Fruit fly (Drosophila melanogaster): ENCODE results near the gene mdy.

Gene mdy

dm6 chr2L:16790671-16791270 lies 25.7 kb upstream of the mdy start, which contains the start of gene Cyt-b5-r:
TSS of gene Cyt-b5-r (minus strand) at chr2L:16790721.
- TF ChIP-seq CG4282 (GFP tag; optimal IDR thresholded peaks at IDR 0.05) (no peak), phol (tag; optimal IDR thresholded peaks at IDR 0.05) (no peak), disco-r (GFP tag; optimal IDR thresholded peaks at IDR 0.05) (no peak), CG14860 (GFP tag; IDR thresholded peaks at IDR 0.05; ENCODE audit: partially characterized antibody) (no peak), emc (GFP tag; optimal IDR thresholded peaks at IDR 0.05) (no peak), ftz-f1 (GFP tag; optimal IDR thresholded peaks at IDR 0.05) (no peak), sob (GFP tag; IDR thresholded peaks at IDR 0.05) (no peak), HmgZ (tag; optimal IDR thresholded peaks at IDR 0.05) (peak; percentile 33), sqz (GFP tag; optimal IDR thresholded peaks at IDR 0.05) (no peak), Tbp (GFP tag; optimal IDR thresholded peaks at IDR 0.05) (no peak), chif (GFP tag; optimal IDR thresholded peaks at IDR 0.05) (no peak), CG12299 (tag; optimal IDR thresholded peaks at IDR 0.05) (no peak), MESR4 (GFP tag; optimal IDR thresholded peaks at IDR 0.05) (no peak), NFAT (GFP tag; IDR thresholded peaks at IDR 0.05) (no peak), Trl (optimal IDR thresholded peaks at IDR 0.05) (no peak), Trl (GFP tag; optimal IDR thresholded peaks at IDR 0.05) (no peak), tna (GFP tag; IDR thresholded peaks at IDR 0.05; ENCODE audit: partially characterized antibody) (no peak), HLH4C (GFP tag; IDR thresholded peaks at IDR 0.05; ENCODE audit: partially characterized antibody) (no peak), bcd (GFP tag; optimal IDR thresholded peaks at IDR 0.05) (no peak), CG9876 (GFP tag; optimal IDR thresholded peaks at IDR 0.05) (no peak), CG11456 (GFP tag; IDR thresholded peaks at IDR 0.05) (no peak), sens-2 (GFP tag; IDR thresholded peaks at IDR 0.05) (0 out of 2 replicates have a peak, but pooled peaks have one; percentile 6), sug (tag; optimal IDR thresholded peaks at IDR 0.05) (peak; percentile 100), CG10565 (GFP tag; optimal IDR thresholded peaks at IDR 0.05) (no peak), sens (GFP tag) (peak; percentile 18), sim (GFP tag; IDR thresholded peaks at IDR 0.05) (no peak), zfh1 (GFP tag; IDR thresholded peaks at IDR 0.05) (no peak), hth (optimal IDR thresholded peaks at IDR 0.05) (no peak), CG13894 (tag; optimal IDR thresholded peaks at IDR 0.05) (no peak), B-H2 (GFP tag; optimal IDR thresholded peaks at IDR 0.05) (peak; percentile 34), otp (GFP tag; IDR thresholded peaks at IDR 0.05) (no peak), CG11247 (GFP tag; IDR thresholded peaks at IDR 0.05) (no peak), exex (tag; optimal IDR thresholded peaks at IDR 0.05) (peak; percentile 94), seq (GFP tag; IDR thresholded peaks at IDR 0.05) (no peak), CG30020 (tag; optimal IDR thresholded peaks at IDR 0.05) (no peak), Gsc (GFP tag; IDR thresholded peaks at IDR 0.05) (no peak), Ada2b (GFP tag; IDR thresholded peaks at IDR 0.05) (no peak), Meics (GFP tag; optimal IDR thresholded peaks at IDR 0.05) (no peak), pfk (GFP tag; optimal IDR thresholded peaks at IDR 0.05) (no peak), CG5245 (GFP tag; optimal IDR thresholded peaks at IDR 0.05) (no peak), CG15073 (GFP tag; optimal IDR thresholded peaks at IDR 0.05) (no peak), grn (GFP tag; optimal IDR thresholded peaks at IDR 0.05) (peak; percentile 62), CG11695 (GFP tag; IDR thresholded peaks at IDR 0.05) (no peak), B-H1 (GFP tag; IDR thresholded peaks at IDR 0.05) (no peak), Gug (GFP tag; IDR thresholded peaks at IDR 0.05) (no peak), Max (GFP tag; optimal IDR thresholded peaks at IDR 0.05) (no peak), CG16779 (GFP tag; IDR thresholded peaks at IDR 0.05) (no peak), Nf-YC (tag; optimal IDR thresholded peaks at IDR 0.05) (no peak), Hand (GFP tag; optimal IDR thresholded peaks at IDR 0.05) (peak; percentile 26), zen (tag; optimal IDR thresholded peaks at IDR 0.05) (no peak), CoRest (tag; optimal IDR thresholded peaks at IDR 0.05) (no peak), Adf1 (GFP tag; IDR thresholded peaks at IDR 0.05) (peak; percentile 77), CrebB (tag; optimal IDR thresholded peaks at IDR 0.05) (no peak)
